Worm (Caenorhabditis elegans) whole organism, young adult: ENCODE results near the gene R02F11.1.

ENCODE experiments used
- B0019.2 ChIP-seq: fragments of 200-800 bp; sonication (Bioruptor generic); conservative IDR thresholded peaks from 2 replicates; pipeline ENCODE4 v1.3.6; 2022; ENCODE audit warnings: missing genetic modification reagents, missing genetic modification characterization, missing compliant biosample characterization
- B0336.3 ChIP-seq: fragments of 200-800 bp; sonication (Bioruptor generic); IDR thresholded peaks from 2 replicates; pipeline ENCODE4 v1.3.6; 2022; ENCODE audit warnings: missing genetic modification characterization, missing compliant biosample characterization
- C17E4.6 ChIP-seq: fragments of 200-800 bp; sonication (Bioruptor generic); IDR thresholded peaks from 2 replicates; pipeline ENCODE4 v1.3.6; 2022; ENCODE audit warnings: missing genetic modification reagents, missing genetic modification characterization, missing compliant biosample characterization
- D2030.7 ChIP-seq: fragments of 200-800 bp; sonication (Bioruptor generic); IDR thresholded peaks from 2 replicates; pipeline ENCODE4 v1.3.6; 2022; ENCODE audit warnings: missing genetic modification reagents, missing genetic modification characterization, missing compliant biosample characterization
- F10E7.11 ChIP-seq: sonication (generic microtip); optimal IDR thresholded peaks from 2 replicates; lab custom pipeline; 2017; ENCODE audit warnings: mild to moderate bottlenecking, missing genetic modification characterization, moderate library complexity, missing compliant biosample characterization
- F33H1.4 ChIP-seq: fragments of 200-800 bp; sonication (Bioruptor generic); IDR thresholded peaks from 2 replicates; pipeline ENCODE4 v1.3.6; 2022; ENCODE audit warnings: missing genetic modification reagents, missing genetic modification characterization, missing compliant biosample characterization
- F52B5.7 ChIP-seq: sonication (generic microtip); optimal IDR thresholded peaks from 2 replicates; lab custom pipeline; 2016; ENCODE audit warnings: mild to moderate bottlenecking, missing genetic modification characterization, missing compliant biosample characterization
- F57C9.4 ChIP-seq: sonication (generic microtip); optimal IDR thresholded peaks from 2 replicates; lab custom pipeline; 2017; ENCODE audit warnings: mild to moderate bottlenecking, missing genetic modification characterization, missing compliant biosample characterization
- T26A5.8 ChIP-seq: sonication (generic microtip); optimal IDR thresholded peaks from 2 replicates; lab custom pipeline; 2016; ENCODE audit warnings: missing genetic modification characterization, missing compliant biosample characterization
- Y53F4B.3 ChIP-seq: fragments of 200-800 bp; sonication (Bioruptor generic); IDR thresholded peaks from 2 replicates; pipeline ENCODE4 v1.3.6; 2022; ENCODE audit warnings: missing genetic modification reagents, missing genetic modification characterization, missing compliant biosample characterization
- Y56A3A.18 ChIP-seq: fragments of 200-800 bp; sonication (Bioruptor generic); IDR thresholded peaks from 2 replicates; pipeline ENCODE4 v1.3.6; 2022; ENCODE audit warnings: missing genetic modification reagents, missing genetic modification characterization, missing compliant biosample characterization
- Y79H2A.3 ChIP-seq: fragments of 200-800 bp; sonication (Bioruptor generic); conservative IDR thresholded peaks from 2 replicates; pipeline ENCODE4 v1.3.6; 2022; ENCODE audit warnings: missing genetic modification reagents, missing genetic modification characterization, missing compliant biosample characterization
- Y95B8A.8 ChIP-seq: fragments of 200-800 bp; sonication (Bioruptor generic); IDR thresholded peaks from 2 replicates; pipeline ENCODE4 v1.3.6; 2022; ENCODE audit warnings: missing genetic modification reagents, missing genetic modification characterization, missing compliant biosample characterization
- aptf-3 ChIP-seq: fragments of 200-800 bp; sonication (Bioruptor generic); IDR thresholded peaks from 2 replicates; pipeline ENCODE4 v1.3.6; 2022; ENCODE audit warnings: missing genetic modification characterization, missing compliant biosample characterization
- attf-6 ChIP-seq: fragments of 200-800 bp; sonication (Bioruptor generic); IDR thresholded peaks from 2 replicates; pipeline ENCODE4 v1.3.6; 2022; ENCODE audit warnings: missing genetic modification reagents, missing genetic modification characterization, missing compliant biosample characterization
- ceh-58 ChIP-seq: fragments of 200-800 bp; sonication (Bioruptor generic); IDR thresholded peaks from 2 replicates; pipeline ENCODE4 v1.3.6; 2022; ENCODE audit warnings: missing genetic modification characterization, missing compliant biosample characterization
- ceh-79 ChIP-seq: sonication (generic microtip); optimal IDR thresholded peaks from 2 replicates; lab custom pipeline; 2017; ENCODE audit warnings: mild to moderate bottlenecking, missing genetic modification characterization, missing compliant biosample characterization
- ceh-91 ChIP-seq: fragments of 200-800 bp; sonication (Bioruptor generic); IDR thresholded peaks from 2 replicates; pipeline ENCODE4 v1.3.6; 2022; ENCODE audit warnings: missing genetic modification reagents, missing genetic modification characterization, missing compliant biosample characterization
- dox-1 ChIP-seq: fragments of 200-800 bp; sonication (Bioruptor generic); IDR thresholded peaks from 2 replicates; pipeline ENCODE4 v1.3.6; 2022; ENCODE audit warnings: missing genetic modification reagents, missing genetic modification characterization, missing compliant biosample characterization
- dpl-1 ChIP-seq: fragments of 150-350 bp; optimal IDR thresholded peaks from 2 replicates; lab custom pipeline; 2014; ENCODE audit warnings: missing biosample characterization, missing genetic modification reagents, missing genetic modification characterization
- efl-1 ChIP-seq: fragments of 150-350 bp; optimal IDR thresholded peaks from 2 replicates; lab custom pipeline; 2014; ENCODE audit warnings: missing biosample characterization, missing genetic modification reagents, missing genetic modification characterization
- ekl-4 ChIP-seq: fragments of 200-800 bp; sonication (Bioruptor generic); IDR thresholded peaks from 2 replicates; pipeline ENCODE4 v1.3.6; 2022; ENCODE audit warnings: missing genetic modification reagents, missing genetic modification characterization, missing compliant biosample characterization
- hmg-1.2 ChIP-seq: fragments of 200-800 bp; sonication (Bioruptor generic); IDR thresholded peaks from 2 replicates; pipeline ENCODE4 v1.3.6; 2022; ENCODE audit warnings: missing genetic modification reagents, missing genetic modification characterization, missing compliant biosample characterization
- hmg-20 ChIP-seq: fragments of 200-800 bp; sonication (Bioruptor generic); IDR thresholded peaks from 2 replicates; pipeline ENCODE4 v1.3.6; 2022; ENCODE audit warnings: missing genetic modification reagents, missing genetic modification characterization, missing compliant biosample characterization
- hsf-1 ChIP-seq: fragments of 200-800 bp; sonication (Bioruptor generic); IDR thresholded peaks from 2 replicates; pipeline ENCODE4 v1.3.6; 2022; ENCODE audit warnings: missing genetic modification reagents, missing genetic modification characterization, missing compliant biosample characterization
- lin-35 ChIP-seq, 3 experiments: fragments of 150-350 bp in 2 of 3; sonication (generic microtip) in 1 of 3; optimal IDR thresholded peaks; 2 replicates each; lab custom pipeline; 2014 to 2018; ENCODE audit warnings: missing biosample characterization in 3 of 3, missing genetic modification characterization in 3 of 3, missing genetic modification reagents in 3 of 3
- lsl-1 ChIP-seq: fragments of 200-800 bp; sonication (Bioruptor generic); optimal IDR thresholded peaks from 2 replicates; lab custom pipeline; 2018; ENCODE audit warnings: mild to moderate bottlenecking, missing genetic modification characterization, moderate library complexity, missing compliant biosample characterization
- lsy-27 ChIP-seq: sonication (generic microtip); optimal IDR thresholded peaks from 2 replicates; lab custom pipeline; 2017; ENCODE audit warnings: missing genetic modification characterization, mild to moderate bottlenecking, missing compliant biosample characterization, antibody characterized with exemption, missing genotype, borderline replicate concordance; ENCODE audit not compliant: insufficient read depth
- madf-10 ChIP-seq: sonication (generic microtip); optimal IDR thresholded peaks from 2 replicates; lab custom pipeline; 2016; ENCODE audit warnings: mild to moderate bottlenecking, missing genetic modification characterization, missing compliant biosample characterization
- madf-3 ChIP-seq: fragments of 200-800 bp; sonication (Bioruptor generic); IDR thresholded peaks from 2 replicates; pipeline ENCODE4 v1.3.6; 2022; ENCODE audit warnings: missing genetic modification reagents, missing genetic modification characterization, missing compliant biosample characterization
- madf-8 ChIP-seq: fragments of 200-800 bp; sonication (Bioruptor generic); conservative IDR thresholded peaks from 2 replicates; pipeline ENCODE4 v1.3.6; 2022; ENCODE audit warnings: missing genetic modification reagents, missing genetic modification characterization, missing compliant biosample characterization
- mes-4 ChIP-seq: sonication (generic microtip); optimal IDR thresholded peaks from 2 replicates; lab custom pipeline; 2016; ENCODE audit warnings: missing genotype, missing genetic modification characterization, missing compliant biosample characterization
- nhr-179 ChIP-seq: sonication (generic microtip); optimal IDR thresholded peaks from 2 replicates; lab custom pipeline; 2016; ENCODE audit warnings: mild to moderate bottlenecking, missing genetic modification characterization, missing compliant biosample characterization
- nhr-80 ChIP-seq: sonication (generic microtip); optimal IDR thresholded peaks from 2 replicates; lab custom pipeline; 2016; ENCODE audit warnings: missing genetic modification characterization, missing compliant biosample characterization
- pbrm-1 ChIP-seq: fragments of 200-800 bp; sonication (Bioruptor generic); IDR thresholded peaks from 2 replicates; pipeline ENCODE4 v1.3.6; 2022; ENCODE audit warnings: missing genetic modification reagents, missing genetic modification characterization, missing compliant biosample characterization
- pha-4 ChIP-seq: fragments of 150-350 bp; sonication (generic microtip); optimal IDR thresholded peaks from 2 replicates; lab custom pipeline; 2014; ENCODE audit warnings: missing biosample characterization, missing genetic modification reagents, missing genetic modification characterization
- sea-2 ChIP-seq: fragments of 200-800 bp; sonication (Bioruptor generic); IDR thresholded peaks from 2 replicates; pipeline ENCODE4 v1.3.6; 2022; ENCODE audit warnings: missing genetic modification characterization, missing compliant biosample characterization
- snpc-1.3 ChIP-seq: sonication (generic microtip); optimal IDR thresholded peaks from 2 replicates; lab custom pipeline; 2017; ENCODE audit warnings: missing genetic modification characterization, mild to moderate bottlenecking, missing compliant biosample characterization, antibody characterized with exemption, moderate library complexity, missing genotype, missing genetic modification reagents; ENCODE audit not compliant: insufficient read depth
- snpc-3.4 ChIP-seq: sonication (generic microtip); optimal IDR thresholded peaks from 2 replicates; lab custom pipeline; 2017; ENCODE audit warnings: missing genetic modification characterization, mild to moderate bottlenecking, missing compliant biosample characterization, antibody characterized with exemption, moderate library complexity, missing genotype, missing genetic modification reagents
- sptf-2 ChIP-seq: fragments of 200-800 bp; sonication (Bioruptor generic); optimal IDR thresholded peaks from 2 replicates; lab custom pipeline; 2018; ENCODE audit warnings: mild to moderate bottlenecking, missing genetic modification characterization, missing compliant biosample characterization
- tbx-9 ChIP-seq: sonication (generic microtip); optimal IDR thresholded peaks from 2 replicates; lab custom pipeline; 2016; ENCODE audit warnings: borderline replicate concordance, missing genetic modification characterization, inconsistent platforms, missing compliant biosample characterization
- tlf-1 ChIP-seq: fragments of 200-800 bp; sonication (Bioruptor generic); optimal IDR thresholded peaks from 2 replicates; lab custom pipeline; 2018; ENCODE audit warnings: mild to moderate bottlenecking, missing genetic modification characterization, missing compliant biosample characterization
- unc-130 ChIP-seq: sonication (generic microtip); optimal IDR thresholded peaks from 2 replicates; lab custom pipeline; 2016; ENCODE audit warnings: missing genetic modification reagents, missing genetic modification characterization, missing compliant biosample characterization
- xnd-1 ChIP-seq: sonication (generic microtip); optimal IDR thresholded peaks from 2 replicates; lab custom pipeline; 2016; ENCODE audit warnings: missing genotype, missing genetic modification reagents, missing genetic modification characterization, missing compliant biosample characterization
- ztf-22 ChIP-seq: fragments of 200-800 bp; sonication (Bioruptor generic); optimal IDR thresholded peaks from 2 replicates; lab custom pipeline; 2018; ENCODE audit warnings: mild to moderate bottlenecking, missing genetic modification characterization, moderate library complexity, missing compliant biosample characterization
- ztf-25 ChIP-seq: fragments of 200-800 bp; sonication (Bioruptor generic); IDR thresholded peaks from 2 replicates; pipeline ENCODE4 v1.3.6; 2022; ENCODE audit warnings: missing genetic modification reagents, missing genetic modification characterization, missing compliant biosample characterization
- ztf-26 ChIP-seq: sonication (generic microtip); optimal IDR thresholded peaks from 2 replicates; lab custom pipeline; 2017; ENCODE audit warnings: missing genetic modification characterization, missing compliant biosample characterization
- ztf-3 ChIP-seq: fragments of 200-800 bp; sonication (Bioruptor generic); optimal IDR thresholded peaks from 2 replicates; lab custom pipeline; 2018; ENCODE audit warnings: mild to moderate bottlenecking, missing genetic modification characterization, missing compliant biosample characterization

Gene R02F11.1

ce11 chrV:4823683-4824391, 22.9 kb downstream of the R02F11.1 start (continued):
- TF ChIP-seq attf-6 (GFP tag; lab: Robert Waterston, UW) (no peak), nhr-179 (tag; lab: Kevin White, UChicago) (no peak), tlf-1 (GFP tag; lab: Kevin White, UChicago) (peak; percentile 63), ceh-79 (tag; lab: Kevin White, UChicago) (peak; percentile 85), ztf-22 (GFP tag; lab: Kevin White, UChicago) (no peak), efl-1 (no peak), dox-1 (GFP tag; lab: Robert Waterston, UW) (no peak), tbx-9 (tag; lab: Kevin White, UChicago) (peak; percentile 25), lin-35 (GFP tag; optimal IDR thresholded peaks at IDR 0.05; lab: Kevin White, UChicago) (peak in 1 of 3 experiments; percentile 3), C17E4.6 (GFP tag; lab: Robert Waterston, UW) (no peak), xnd-1 (tag; lab: Kevin White, UChicago) (peak; percentile 34), madf-10 (peak; percentile 31), mes-4 (tag; lab: Kevin White, UChicago) (no peak), Y53F4B.3 (no peak), hmg-20 (GFP tag; lab: Robert Waterston, UW) (no peak), Y95B8A.8 (0 out of 2 replicates have a peak, but pooled peaks have one; percentile 48), pha-4 (tag; lab: Kevin White, UChicago) (no peak), F33H1.4 (no peak), sea-2 (no peak), ztf-25 (GFP tag; lab: Robert Waterston, UW) (no peak), ceh-58 (GFP tag; lab: Robert Waterston, UW) (no peak), T26A5.8 (peak; percentile 32), snpc-1.3 (tag; lab: Kevin White, UChicago) (no peak), madf-3 (GFP tag; lab: Robert Waterston, UW) (0 out of 2 replicates have a peak, but pooled peaks have one; percentile 1), ekl-4 (GFP tag; lab: Robert Waterston, UW) (peak; percentile 7; the same call in 1 of the 2 replicates), Y56A3A.18 (GFP tag; lab: Robert Waterston, UW) (peak; percentile 15; the same call in 1 of the 2 replicates), B0336.3 (GFP tag; lab: Robert Waterston, UW) (peak; percentile 85), nhr-80 (no peak), madf-8 (no peak), F57C9.4 (peak; percentile 83), lsl-1 (GFP tag; lab: Kevin White, UChicago) (peak; percentile 1), snpc-3.4 (tag; lab: Kevin White, UChicago) (no peak), B0019.2 (GFP tag; lab: Robert Waterston, UW) (no peak), D2030.7 (no peak), aptf-3 (GFP tag; lab: Robert Waterston, UW) (peak; percentile 46; the same call in 1 of the 2 replicates), pbrm-1 (GFP tag; lab: Robert Waterston, UW) (peak; percentile 48), hmg-1.2 (GFP tag; lab: Robert Waterston, UW) (no peak; the same call in 1 of the 2 replicates), F10E7.11 (tag; lab: Kevin White, UChicago) (peak; percentile 92), hsf-1 (GFP tag; lab: Robert Waterston, UW) (peak; percentile 48; the same call in 1 of the 2 replicates), lsy-27 (tag; lab: Kevin White, UChicago) (no peak), ceh-91 (GFP tag; lab: Robert Waterston, UW) (no peak), unc-130 (GFP tag; lab: Kevin White, UChicago) (peak; percentile 13), sptf-2 (GFP tag; lab: Kevin White, UChicago) (no peak), dpl-1 (GFP tag; lab: Kevin White, UChicago) (no peak), Y79H2A.3 (GFP tag; lab: Robert Waterston, UW) (no peak), F52B5.7 (tag; lab: Kevin White, UChicago) (peak; percentile 74), ztf-3 (GFP tag; lab: Kevin White, UChicago) (peak; percentile 75), ztf-26 (tag; lab: Kevin White, UChicago) (peak; percentile 92)
